Worm (Caenorhabditis elegans): Measurements from ENCODE around the gene F44E2.3.

DNA sequence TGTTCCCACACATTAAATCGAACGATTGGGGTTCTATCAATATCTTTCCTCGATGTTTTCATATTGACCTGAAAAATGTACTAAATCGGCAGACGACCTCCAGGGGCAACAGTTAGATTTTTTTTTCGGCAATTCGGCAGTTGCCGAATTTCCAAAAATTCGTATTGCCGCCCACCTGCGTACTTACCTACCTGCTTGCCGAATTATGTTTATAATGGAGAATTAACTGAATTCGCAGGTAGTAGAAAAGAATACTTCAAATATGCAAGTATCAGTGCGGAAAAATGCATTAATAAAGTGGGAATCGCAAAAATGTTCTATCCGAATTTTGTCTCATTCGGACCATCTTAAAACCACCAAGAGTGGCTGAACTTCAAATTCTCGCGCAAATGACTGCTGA is 40.6 kb upstream of the F44E2.3 start:
- TF ChIP-seq mdl-1 (tag; optimal IDR thresholded peaks at IDR 0.05) (no peak), mml-1 (tag; optimal IDR thresholded peaks at IDR 0.05) (no peak), ama-1 (optimal IDR thresholded peaks at IDR 0.05) (no peak), unc-39 (tag; optimal IDR thresholded peaks at IDR 0.05) (no peak), unc-62 (GFP tag; optimal IDR thresholded peaks at IDR 0.05) (no peak), pqm-1 (tag; optimal IDR thresholded peaks at IDR 0.05) (no peak)

All from whole organism, L3 larva.